Worm (Caenorhabditis elegans): Measurements from ENCODE around the gene swan-1.

The swan-1 gene

ce11 chrV:13830813-13831212, 23.8 kb upstream of the swan-1 start, which contains the start of gene str-165:
str-165 (plus strand) TSS chrV:13831113.
- TF ChIP-seq nhr-12 (tag; optimal IDR thresholded peaks at IDR 0.05) (no peak), blmp-1 (tag; optimal IDR thresholded peaks at IDR 0.05) (no peak), lsy-2 (tag; optimal IDR thresholded peaks at IDR 0.05) (no peak)

ce11 chrV:13827920-13828319, 20.9 kb upstream of the swan-1 start, which contains the start of gene nrf-5:
nrf-5 (plus strand) TSS chrV:13828267.
- TF ChIP-seq unc-39 (tag; optimal IDR thresholded peaks at IDR 0.05) (no peak), snpc-4 (tag; optimal IDR thresholded peaks at IDR 0.05) (no peak), elt-3 (tag; optimal IDR thresholded peaks at IDR 0.05) (no peak), nhr-76 (tag; optimal IDR thresholded peaks at IDR 0.05) (no peak), hlh-1 (tag; optimal IDR thresholded peaks at IDR 0.05) (peak; percentile 64)

DNA sequence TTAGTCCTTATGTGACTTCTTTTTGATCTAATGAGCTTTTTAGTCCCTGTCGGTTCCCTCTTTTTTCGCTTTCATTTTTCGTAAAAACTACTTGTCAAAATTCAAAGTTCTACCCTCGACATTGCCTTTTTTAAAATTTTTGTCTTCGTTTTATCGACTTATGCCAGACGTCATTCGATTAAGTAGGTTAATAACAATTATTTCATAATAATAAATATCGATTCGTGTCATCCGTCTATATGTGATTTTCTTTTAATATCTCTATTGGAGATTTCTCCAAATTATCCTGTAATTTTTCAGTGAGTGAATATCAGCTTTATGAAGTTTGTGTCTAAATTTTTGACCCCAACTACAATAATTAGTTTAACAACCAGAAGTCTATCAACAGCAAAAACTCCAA, 15.7 kb upstream of the swan-1 start, which contains the start of gene hpo-31:
hpo-31 (plus strand) TSS at position 301 of the 400 bp plus-strand sequence.
- TF ChIP-seq nhr-76 (tag; optimal IDR thresholded peaks at IDR 0.05) (no peak), bed-3 (GFP tag; optimal IDR thresholded peaks at IDR 0.05) (no peak)

ce11 chrV:13818824-13819408, 11.9 kb upstream of the swan-1 start, which contains the start of gene sel-10:
sel-10 (plus strand) TSS chrV:13819361.
- TF ChIP-seq mep-1 (tag; optimal IDR thresholded peaks at IDR 0.05) (peak; percentile 63), flh-1 (GFP tag; optimal IDR thresholded peaks at IDR 0.05) (no peak), M03D4.4 (tag; optimal IDR thresholded peaks at IDR 0.05) (no peak), ztf-11 (tag; optimal IDR thresholded peaks at IDR 0.05) (no peak), pha-4 (tag; optimal IDR thresholded peaks at IDR 0.05) (peak; percentile 60), nhr-12 (tag; optimal IDR thresholded peaks at IDR 0.05) (no peak), lin-13 (tag; optimal IDR thresholded peaks at IDR 0.05) (peak; percentile 61), unc-120 (tag; optimal IDR thresholded peaks at IDR 0.05; ENCODE audit: poor library complexity, severe bottlenecking) (no peak), lin-32 (GFP tag; optimal IDR thresholded peaks at IDR 0.05) (peak; percentile 55), mab-5 (tag; optimal IDR thresholded peaks at IDR 0.05) (no peak), nhr-76 (tag; optimal IDR thresholded peaks at IDR 0.05) (no peak), nhr-28 (tag; optimal IDR thresholded peaks at IDR 0.05) (no peak), cnd-1 (tag; optimal IDR thresholded peaks at IDR 0.05) (no peak), drap-1 (GFP tag; optimal IDR thresholded peaks at IDR 0.05) (peak; percentile 23), lsy-2 (tag; optimal IDR thresholded peaks at IDR 0.05) (peak; percentile 67), unc-62 (GFP tag; optimal IDR thresholded peaks at IDR 0.05) (no peak), unc-39 (tag; optimal IDR thresholded peaks at IDR 0.05) (no peak), elt-1 (tag; optimal IDR thresholded peaks at IDR 0.05; ENCODE audit: borderline replicate concordance, insufficient read depth) (no peak), hlh-1 (tag; optimal IDR thresholded peaks at IDR 0.05) (peak; percentile 51), nhr-2 (tag; optimal IDR thresholded peaks at IDR 0.05) (no peak)

ce11 chrV:13816877-13817276, 9.8 kb upstream of the swan-1 start, which contains the start of gene F55B12.2:
F55B12.2 (minus strand) TSS chrV:13816977.
- TF ChIP-seq zip-8 (tag; optimal IDR thresholded peaks at IDR 0.05), result no peak
- TF ChIP-seq nhr-12 (tag; optimal IDR thresholded peaks at IDR 0.05), result no peak

DNA sequence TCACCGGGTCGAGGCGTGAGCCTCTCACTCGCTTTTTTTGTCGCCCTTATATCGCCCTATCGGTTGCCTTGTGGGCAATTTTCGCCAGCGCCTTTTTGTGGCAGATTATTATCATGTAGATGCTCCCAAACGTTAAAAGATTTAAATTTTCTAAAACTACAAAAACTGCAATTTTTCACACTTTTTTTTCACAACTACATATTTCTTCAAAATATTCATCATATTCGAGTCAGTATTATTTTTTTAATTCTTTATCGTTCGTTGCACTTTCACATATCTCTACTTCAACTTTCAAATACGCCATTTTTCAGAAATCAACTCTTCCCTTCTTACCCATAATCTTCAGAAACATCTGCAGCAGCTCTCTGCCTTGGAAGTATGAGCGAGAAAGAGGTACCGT, 5.9 kb upstream of the swan-1 start, which contains the start of gene ceh-24:
ceh-24 (plus strand) TSS at position 301 of the 400 bp plus-strand sequence.
- TF ChIP-seq lin-13 (tag; optimal IDR thresholded peaks at IDR 0.05) (no peak), ceh-43 (GFP tag; optimal IDR thresholded peaks at IDR 0.05) (no peak), nhr-28 (tag; optimal IDR thresholded peaks at IDR 0.05) (no peak), sem-2 (GFP tag; optimal IDR thresholded peaks at IDR 0.05) (no peak), snpc-4 (tag; optimal IDR thresholded peaks at IDR 0.05) (no peak), cnd-1 (tag; optimal IDR thresholded peaks at IDR 0.05) (no peak), ham-2 (GFP tag; optimal IDR thresholded peaks at IDR 0.05) (no peak), ceh-39 (tag; optimal IDR thresholded peaks at IDR 0.05) (no peak), zip-8 (tag; optimal IDR thresholded peaks at IDR 0.05) (no peak), ceh-83 (GFP tag; optimal IDR thresholded peaks at IDR 0.05) (no peak), mab-5 (tag; optimal IDR thresholded peaks at IDR 0.05) (no peak), nhr-12 (tag; optimal IDR thresholded peaks at IDR 0.05) (no peak)

All from whole organism, mixed stage, embryonic.